Fruit fly (Drosophila melanogaster) whole organism, embryonic: ENCODE measurements around the gene CG2901.

Experiments
- CG4820 ChIP-seq: fragments of 200-800 bp; sonication (Bioruptor generic); optimal IDR thresholded peaks from 3 replicates; lab custom pipeline; 2016; ENCODE audit warnings: missing biosample characterization, missing genetic modification characterization
- Nf-YB ChIP-seq: fragments of 200-800 bp; sonication (Bioruptor generic); optimal IDR thresholded peaks from 3 replicates; lab custom pipeline; 2019; ENCODE audit warnings: missing biosample characterization, mild to moderate bottlenecking, missing genetic modification characterization, moderate library complexity
- az2 ChIP-seq: fragments of 200-800 bp; sonication (Bioruptor generic); optimal IDR thresholded peaks from 3 replicates; lab custom pipeline; 2016; ENCODE audit warnings: missing biosample characterization, missing genetic modification characterization
- crp ChIP-seq, 2 experiments: fragments of 200-800 bp; sonication (Bioruptor generic); optimal IDR thresholded peaks; 2 replicates in 1 of 2; 3 replicates in 1 of 2; lab custom pipeline; 2017; ENCODE audit warnings: missing biosample characterization in 2 of 2, missing genetic modification characterization in 2 of 2, mild to moderate bottlenecking in 1 of 2, moderate library complexity in 1 of 2
- fru ChIP-seq: fragments of >200 bp; optimal IDR thresholded peaks from 2 replicates; lab custom pipeline; 2017
- ham ChIP-seq: fragments of 200-800 bp; sonication (Bioruptor generic); IDR thresholded peaks from 2 replicates; pipeline ENCODE4 v1.3.6; 2022; ENCODE audit warnings: missing biosample characterization, missing genetic modification characterization
- vfl ChIP-seq: fragments of 200-800 bp; sonication (Bioruptor generic); optimal IDR thresholded peaks from 2 replicates; lab custom pipeline; 2016; ENCODE audit warnings: missing biosample characterization, missing genetic modification characterization

dm6 chrX:3778952-3779502 lies 49.0 kb upstream of the CG2901 start:
- no peak for TF ChIP-seq crp (GFP tag; optimal IDR thresholded peaks at IDR 0.05; lab: Kevin White, UChicago)
- no peak for TF ChIP-seq fru (lab: Kevin White, UChicago)
- TF ChIP-seq Nf-YB (GFP tag; lab: Kevin White, UChicago): no peak
- no peak for TF ChIP-seq ham
- TF ChIP-seq CG4820 (GFP tag; lab: Kevin White, UChicago): no peak
- no peak for TF ChIP-seq az2 (GFP tag; lab: Kevin White, UChicago)
- TF ChIP-seq vfl (GFP tag; lab: Kevin White, UChicago): no peak
